Worm (Caenorhabditis elegans): ENCODE data around the gene frpr-6.

The frpr-6 gene

DNA sequence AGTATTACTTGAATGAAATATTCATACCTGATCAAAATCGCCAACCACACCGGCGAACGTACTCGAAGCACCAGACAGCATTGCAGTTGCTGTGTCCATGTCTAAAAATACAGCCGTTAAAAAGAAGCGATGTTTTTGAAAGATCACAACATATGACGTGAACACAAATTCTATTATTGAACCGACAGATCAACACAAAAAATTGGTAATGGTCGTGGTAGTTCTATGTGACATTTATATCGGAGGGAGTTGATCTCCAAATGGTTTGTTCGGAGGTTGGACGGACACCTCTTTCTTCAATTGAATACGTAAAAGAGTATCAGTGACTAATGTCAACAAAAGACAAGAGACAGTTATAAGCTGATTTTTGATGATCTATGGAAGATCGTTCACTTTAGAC lies 40.3 kb upstream of the frpr-6 start, which contains the start of gene pitr-3:
Gene pitr-3 (minus strand): TSS at position 101 of the 400 bp plus-strand sequence.
- TF ChIP-seq mep-1 (tag; optimal IDR thresholded peaks at IDR 0.05) (no peak), elt-3 (tag; optimal IDR thresholded peaks at IDR 0.05) (no peak), pha-4 (tag; optimal IDR thresholded peaks at IDR 0.05) (no peak), flh-1 (GFP tag; optimal IDR thresholded peaks at IDR 0.05) (no peak), M03D4.4 (tag; optimal IDR thresholded peaks at IDR 0.05) (no peak), ceh-43 (GFP tag; optimal IDR thresholded peaks at IDR 0.05) (no peak), nhr-12 (tag; optimal IDR thresholded peaks at IDR 0.05) (no peak), ham-2 (GFP tag; optimal IDR thresholded peaks at IDR 0.05) (no peak), sem-2 (GFP tag; optimal IDR thresholded peaks at IDR 0.05) (no peak), hlh-1 (tag; optimal IDR thresholded peaks at IDR 0.05) (no peak), nhr-28 (tag; optimal IDR thresholded peaks at IDR 0.05) (no peak), bed-3 (GFP tag; optimal IDR thresholded peaks at IDR 0.05) (no peak), unc-120 (tag; optimal IDR thresholded peaks at IDR 0.05; ENCODE audit: poor library complexity, severe bottlenecking) (no peak), snpc-4 (tag; optimal IDR thresholded peaks at IDR 0.05) (no peak), blmp-1 (tag; optimal IDR thresholded peaks at IDR 0.05) (no peak), mab-5 (tag; optimal IDR thresholded peaks at IDR 0.05) (no peak), tbx-8 (GFP tag; optimal IDR thresholded peaks at IDR 0.05) (no peak)

DNA sequence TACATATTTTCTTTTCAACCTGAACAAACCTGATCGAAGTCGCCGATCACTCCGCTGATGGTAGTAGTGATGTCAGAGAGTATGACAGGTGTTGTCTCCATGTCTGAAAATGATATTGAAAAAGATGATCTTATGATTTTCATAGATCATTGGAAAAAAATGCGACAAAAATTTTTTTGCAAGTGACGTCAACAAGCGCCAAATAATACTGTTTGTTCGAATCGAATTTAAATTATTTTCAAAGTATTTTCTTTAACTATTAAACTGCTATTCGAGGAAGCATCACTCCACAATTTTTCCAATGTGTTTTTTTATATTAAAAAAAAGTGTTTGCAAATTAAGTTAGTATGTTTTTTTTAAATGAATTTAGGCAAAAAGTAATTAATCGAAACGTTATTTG lies 36.7 kb upstream of the frpr-6 start, which contains the start of gene pitr-2:
Gene pitr-2 (minus strand): TSS at position 101 of the 400 bp plus-strand sequence.
- TF ChIP-seq unc-39 (tag; optimal IDR thresholded peaks at IDR 0.05): no peak
- TF ChIP-seq lin-13 (tag; optimal IDR thresholded peaks at IDR 0.05): no peak

DNA sequence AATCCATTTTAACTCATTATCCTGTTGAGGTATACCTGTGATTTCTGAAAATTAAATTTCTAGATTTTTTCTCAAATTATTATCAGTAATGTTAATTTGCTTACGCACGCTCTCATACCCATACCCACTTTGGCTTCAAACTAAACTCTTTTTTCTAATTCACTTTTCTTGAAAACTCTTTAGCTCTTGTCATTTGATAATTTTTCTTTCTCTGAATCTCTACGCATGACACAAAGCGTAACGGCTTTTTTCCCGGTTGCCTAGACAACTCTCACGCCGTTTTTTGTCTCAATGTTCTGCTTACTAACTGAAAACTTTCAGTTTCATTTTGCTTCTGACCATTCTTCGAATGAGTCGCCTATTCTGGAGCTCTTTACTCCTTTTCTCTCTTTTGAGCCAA lies 33.0 kb upstream of the frpr-6 start, which contains the start of gene B0222.1:
Gene B0222.1 (plus strand): TSS at position 306 of the 400 bp plus-strand sequence.
- TF ChIP-seq unc-120 (tag; optimal IDR thresholded peaks at IDR 0.05; ENCODE audit: poor library complexity, severe bottlenecking) (no peak), nhr-2 (tag; optimal IDR thresholded peaks at IDR 0.05) (no peak), unc-39 (tag; optimal IDR thresholded peaks at IDR 0.05) (no peak)

DNA sequence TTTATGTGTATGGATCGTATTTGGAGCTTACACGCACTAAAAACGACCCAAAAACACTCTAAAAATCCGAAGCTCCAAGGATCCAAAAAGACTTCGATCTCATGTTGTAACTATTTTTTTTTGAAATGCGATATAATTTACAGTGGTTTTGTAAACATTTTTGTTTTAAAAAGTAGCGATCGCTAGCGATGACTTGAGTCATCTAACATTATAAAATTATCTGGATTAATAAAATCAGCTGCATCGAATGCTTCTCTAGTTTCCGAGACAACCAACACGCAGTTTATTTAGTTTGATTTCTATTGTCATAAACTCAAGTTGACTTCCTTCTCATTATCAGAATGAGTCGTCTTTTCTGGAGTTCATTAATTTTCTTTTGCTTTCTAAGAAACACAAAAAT lies 31.1 kb upstream of the frpr-6 start, which contains the start of gene F21C10.1:
Gene F21C10.1 (plus strand): TSS at position 301 of the 400 bp plus-strand sequence.
- no peak for TF ChIP-seq ztf-11 (tag; optimal IDR thresholded peaks at IDR 0.05)
- no peak for TF ChIP-seq lsy-2 (tag; optimal IDR thresholded peaks at IDR 0.05)
- no peak for TF ChIP-seq elt-1 (tag; optimal IDR thresholded peaks at IDR 0.05; ENCODE audit: borderline replicate concordance, insufficient read depth)
- TF ChIP-seq cnd-1 (tag; optimal IDR thresholded peaks at IDR 0.05): no peak
- no peak for TF ChIP-seq sem-2 (GFP tag; optimal IDR thresholded peaks at IDR 0.05)
- no peak for TF ChIP-seq mep-1 (tag; optimal IDR thresholded peaks at IDR 0.05)
- TF ChIP-seq hlh-1 (tag; optimal IDR thresholded peaks at IDR 0.05): no peak
- TF ChIP-seq tbx-8 (GFP tag; optimal IDR thresholded peaks at IDR 0.05): no peak
- TF ChIP-seq nhr-28 (tag; optimal IDR thresholded peaks at IDR 0.05): no peak
- TF ChIP-seq zip-8 (tag; optimal IDR thresholded peaks at IDR 0.05): no peak
- no peak for TF ChIP-seq pha-4 (tag; optimal IDR thresholded peaks at IDR 0.05)
- no peak for TF ChIP-seq mab-5 (tag; optimal IDR thresholded peaks at IDR 0.05)
- no peak for TF ChIP-seq unc-39 (tag; optimal IDR thresholded peaks at IDR 0.05)
- TF ChIP-seq nhr-12 (tag; optimal IDR thresholded peaks at IDR 0.05): no peak
- no peak for TF ChIP-seq unc-62 (GFP tag; optimal IDR thresholded peaks at IDR 0.05)
- no peak for TF ChIP-seq nhr-2 (tag; optimal IDR thresholded peaks at IDR 0.05)
- no peak for TF ChIP-seq nhr-76 (tag; optimal IDR thresholded peaks at IDR 0.05)
- no peak for TF ChIP-seq snpc-4 (tag; optimal IDR thresholded peaks at IDR 0.05)
- TF ChIP-seq bed-3 (GFP tag; optimal IDR thresholded peaks at IDR 0.05): no peak
- no peak for TF ChIP-seq ham-2 (GFP tag; optimal IDR thresholded peaks at IDR 0.05)

DNA sequence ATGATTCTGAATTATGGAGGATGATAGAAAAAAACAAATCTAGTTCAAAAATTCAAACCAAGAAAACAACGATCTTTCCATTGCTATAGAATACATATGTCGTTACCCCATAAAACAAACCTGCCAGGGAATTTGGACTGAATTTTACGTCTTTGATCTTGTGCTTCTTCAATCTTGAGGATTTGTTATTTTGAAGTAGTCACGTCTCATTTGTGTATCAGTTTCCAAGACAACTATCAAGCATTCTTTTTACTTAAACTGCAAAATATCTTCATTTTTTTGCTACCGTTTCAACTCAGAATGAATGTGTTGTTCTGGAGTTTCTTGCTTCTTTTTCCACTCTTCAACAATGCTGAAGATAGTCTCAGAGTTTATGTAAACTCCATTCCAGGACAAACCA lies 29.8 kb upstream of the frpr-6 start, which contains the start of gene F21C10.19:
Gene F21C10.19 (plus strand): TSS at position 301 of the 400 bp plus-strand sequence.
- TF ChIP-seq mab-5 (tag; optimal IDR thresholded peaks at IDR 0.05): no peak
- TF ChIP-seq elt-1 (tag; optimal IDR thresholded peaks at IDR 0.05; ENCODE audit: borderline replicate concordance, insufficient read depth): no peak
- TF ChIP-seq nhr-2 (tag; optimal IDR thresholded peaks at IDR 0.05): no peak
- TF ChIP-seq mls-2 (tag; optimal IDR thresholded peaks at IDR 0.05): no peak
- TF ChIP-seq mep-1 (tag; optimal IDR thresholded peaks at IDR 0.05): no peak
- no peak for TF ChIP-seq ceh-43 (GFP tag; optimal IDR thresholded peaks at IDR 0.05)
- TF ChIP-seq nhr-12 (tag; optimal IDR thresholded peaks at IDR 0.05): no peak
- no peak for TF ChIP-seq ceh-39 (tag; optimal IDR thresholded peaks at IDR 0.05)
- TF ChIP-seq nhr-28 (tag; optimal IDR thresholded peaks at IDR 0.05): no peak
- TF ChIP-seq lin-32 (GFP tag; optimal IDR thresholded peaks at IDR 0.05): no peak
- TF ChIP-seq lin-13 (tag; optimal IDR thresholded peaks at IDR 0.05): no peak
- no peak for TF ChIP-seq elt-3 (tag; optimal IDR thresholded peaks at IDR 0.05)
- TF ChIP-seq lsy-2 (tag; optimal IDR thresholded peaks at IDR 0.05): no peak
- TF ChIP-seq nhr-76 (tag; optimal IDR thresholded peaks at IDR 0.05): no peak
- no peak for TF ChIP-seq sem-2 (GFP tag; optimal IDR thresholded peaks at IDR 0.05)
- TF ChIP-seq unc-39 (tag; optimal IDR thresholded peaks at IDR 0.05): no peak
- TF ChIP-seq nhr-237 (tag; optimal IDR thresholded peaks at IDR 0.05): no peak
- no peak for TF ChIP-seq hlh-1 (tag; optimal IDR thresholded peaks at IDR 0.05)
- no peak for TF ChIP-seq tbx-8 (GFP tag; optimal IDR thresholded peaks at IDR 0.05)
